Fruit fly (Drosophila melanogaster) whole organism, prepupa: ENCODE data around the gene insv.

Experiments used
- CG11762 ChIP-seq: fragments of 200-800 bp; sonication (Bioruptor generic); optimal IDR thresholded peaks from 3 replicates; lab custom pipeline; 2016; ENCODE audit warnings: missing biosample characterization, missing genetic modification characterization; ENCODE audit not compliant: insufficient read depth
- CG3032 ChIP-seq: fragments of 200-800 bp; optimal IDR thresholded peaks from 2 replicates; lab custom pipeline; 2019; ENCODE audit warnings: missing biosample characterization, mild to moderate bottlenecking, missing genetic modification characterization, moderate library complexity
- CG6163 ChIP-seq: fragments of 200-800 bp; sonication (Bioruptor generic); IDR thresholded peaks from 3 replicates; pipeline ENCODE4 v1.3.6; 2022; ENCODE audit warnings: missing biosample characterization, missing genetic modification characterization
- Ets96B ChIP-seq: fragments of 200-800 bp; optimal IDR thresholded peaks from 2 replicates; lab custom pipeline; 2019; ENCODE audit warnings: missing biosample characterization, mild to moderate bottlenecking, missing genetic modification characterization, moderate library complexity
- Hr39 ChIP-seq: fragments of 200-800 bp; sonication (Bioruptor generic); optimal IDR thresholded peaks from 2 replicates; lab custom pipeline; 2016; ENCODE audit warnings: missing biosample characterization, missing genetic modification characterization
- spab ChIP-seq: fragments of 200-800 bp; sonication (Bioruptor generic); optimal IDR thresholded peaks from 2 replicates; lab custom pipeline; 2017; ENCODE audit warnings: missing biosample characterization, mild to moderate bottlenecking, missing genetic modification characterization, missing genetic modification reagents

dm6 chr2L:2564758-2565157 lies 12.0 kb downstream of the insv start, which contains the start of gene Cyp309a1:
- TF ChIP-seq CG3032 (tag; lab: Kevin White, UChicago) (no peak), Hr39 (no peak), Ets96B (tag; lab: Kevin White, UChicago) (no peak), CG11762 (GFP tag; lab: Kevin White, UChicago) (no peak), spab (no peak), CG6163 (GFP tag; lab: Robert Waterston, UW) (no peak)
